Fruit fly (Drosophila melanogaster): ENCODE data around the gene nol.

nol gene

DNA sequence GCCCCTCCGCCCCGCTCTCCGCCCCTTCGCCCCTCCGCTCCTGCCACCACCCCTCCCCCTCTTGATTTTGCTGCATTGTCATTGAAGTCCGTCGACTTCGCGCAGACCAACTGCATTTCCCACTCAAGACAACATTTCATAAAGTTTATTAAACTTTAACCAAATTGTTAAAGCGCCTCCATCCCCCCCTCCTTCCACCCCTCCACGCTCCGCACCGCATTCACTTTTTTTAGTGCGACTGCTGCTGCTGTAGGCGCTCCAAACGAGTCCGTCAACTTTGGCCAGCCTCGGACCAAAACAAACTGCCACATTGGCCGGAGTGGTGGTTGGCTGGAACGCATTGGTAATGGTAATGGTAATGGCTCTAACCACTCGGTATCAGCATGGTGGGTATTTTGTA is 8.2 kb downstream of the nol start:
- TF ChIP-seq pad (GFP tag; optimal IDR thresholded peaks at IDR 0.05) (no peak), cnc (optimal IDR thresholded peaks at IDR 0.05) (no peak)

DNA sequence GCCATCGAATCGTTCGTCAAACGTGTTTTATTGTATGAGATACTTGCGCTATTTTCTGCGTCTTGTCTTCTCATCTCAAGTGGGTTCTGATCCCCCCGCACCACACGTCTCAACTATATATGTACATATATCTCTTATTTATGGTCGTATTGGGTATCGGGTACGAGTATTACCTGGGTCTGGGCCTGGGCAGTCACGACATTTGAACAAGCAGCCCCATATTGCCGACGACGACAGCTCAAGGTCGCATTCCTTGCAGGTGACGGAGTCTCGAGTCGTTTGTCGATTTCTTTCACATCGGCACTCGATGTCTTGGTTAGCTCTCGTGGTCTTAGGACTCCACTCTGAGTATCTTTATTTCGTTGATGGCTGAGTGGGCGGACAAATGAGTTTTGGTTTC is 14.4 kb downstream of the nol start:
- no peak for TF ChIP-seq CG12768 (GFP tag; optimal IDR thresholded peaks at IDR 0.05)
- TF ChIP-seq tj (GFP tag; optimal IDR thresholded peaks at IDR 0.05), result no peak
- TF ChIP-seq Crg-1 (GFP tag; optimal IDR thresholded peaks at IDR 0.05), result no peak
- TF ChIP-seq CG33017 (tag; optimal IDR thresholded peaks at IDR 0.05), result no peak
- no peak for TF ChIP-seq toe (GFP tag; optimal IDR thresholded peaks at IDR 0.05)
- no peak for TF ChIP-seq bab1 (GFP tag; optimal IDR thresholded peaks at IDR 0.05)
- no peak for TF ChIP-seq Clk (GFP tag; optimal IDR thresholded peaks at IDR 0.05)
- TF ChIP-seq ovo (GFP tag; optimal IDR thresholded peaks at IDR 0.05), result no peak
- TF ChIP-seq CG1620 (GFP tag; optimal IDR thresholded peaks at IDR 0.05), result no peak
- TF ChIP-seq pad (GFP tag; optimal IDR thresholded peaks at IDR 0.05), result no peak
- TF ChIP-seq Hr96 (GFP tag; optimal IDR thresholded peaks at IDR 0.05), result no peak
- no peak for TF ChIP-seq kay (GFP tag; ENCODE audit: borderline replicate concordance)
- no peak for TF ChIP-seq CG7101 (tag; optimal IDR thresholded peaks at IDR 0.05)
- TF ChIP-seq CG11617 (GFP tag; optimal IDR thresholded peaks at IDR 0.05), result no peak

DNA sequence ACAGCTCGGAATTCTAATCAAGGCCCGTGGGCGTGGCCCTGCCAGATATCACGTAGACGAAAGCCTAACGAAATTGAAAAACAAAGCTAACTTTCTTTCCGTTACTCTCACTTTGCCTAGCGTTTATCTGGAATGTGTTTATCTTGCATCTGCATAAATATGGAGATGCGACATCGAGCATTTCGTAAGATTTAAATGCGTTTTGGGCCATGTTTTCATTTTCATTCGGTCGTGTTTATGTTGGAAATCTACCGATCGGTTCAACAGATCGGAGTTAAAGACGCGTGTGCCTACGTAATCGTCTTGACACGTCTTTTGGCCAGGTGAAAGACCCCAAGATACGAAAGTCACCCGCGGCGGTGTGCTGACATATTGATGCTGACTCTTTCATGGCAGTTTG is 17.0 kb downstream of the nol start:
- TF ChIP-seq kay (GFP tag; ENCODE audit: borderline replicate concordance), result no peak
- TF ChIP-seq cic (GFP tag; optimal IDR thresholded peaks at IDR 0.05), result no peak
- no peak for TF ChIP-seq bab1 (GFP tag; optimal IDR thresholded peaks at IDR 0.05)
- TF ChIP-seq Crg-1 (GFP tag; optimal IDR thresholded peaks at IDR 0.05), result no peak
- no peak for TF ChIP-seq CG11617 (GFP tag; optimal IDR thresholded peaks at IDR 0.05)
- no peak for TF ChIP-seq ovo (GFP tag; optimal IDR thresholded peaks at IDR 0.05)
- TF ChIP-seq toe (GFP tag; optimal IDR thresholded peaks at IDR 0.05), result no peak
- no peak for TF ChIP-seq CG7101 (tag; optimal IDR thresholded peaks at IDR 0.05)
- TF ChIP-seq CG1620 (GFP tag; optimal IDR thresholded peaks at IDR 0.05), result no peak
- TF ChIP-seq Mnt (GFP tag; optimal IDR thresholded peaks at IDR 0.05), result no peak
- no peak for TF ChIP-seq Clk (GFP tag; optimal IDR thresholded peaks at IDR 0.05)
- TF ChIP-seq tj (GFP tag; optimal IDR thresholded peaks at IDR 0.05), result no peak
- TF ChIP-seq CG12768 (GFP tag; optimal IDR thresholded peaks at IDR 0.05), result no peak
- no peak for TF ChIP-seq Hr96 (GFP tag; optimal IDR thresholded peaks at IDR 0.05)
- no peak for TF ChIP-seq CG33017 (tag; optimal IDR thresholded peaks at IDR 0.05)
- TF ChIP-seq CG7045 (GFP tag; optimal IDR thresholded peaks at IDR 0.05), result no peak
- no peak for TF ChIP-seq CG5204 (GFP tag; optimal IDR thresholded peaks at IDR 0.05)

DNA sequence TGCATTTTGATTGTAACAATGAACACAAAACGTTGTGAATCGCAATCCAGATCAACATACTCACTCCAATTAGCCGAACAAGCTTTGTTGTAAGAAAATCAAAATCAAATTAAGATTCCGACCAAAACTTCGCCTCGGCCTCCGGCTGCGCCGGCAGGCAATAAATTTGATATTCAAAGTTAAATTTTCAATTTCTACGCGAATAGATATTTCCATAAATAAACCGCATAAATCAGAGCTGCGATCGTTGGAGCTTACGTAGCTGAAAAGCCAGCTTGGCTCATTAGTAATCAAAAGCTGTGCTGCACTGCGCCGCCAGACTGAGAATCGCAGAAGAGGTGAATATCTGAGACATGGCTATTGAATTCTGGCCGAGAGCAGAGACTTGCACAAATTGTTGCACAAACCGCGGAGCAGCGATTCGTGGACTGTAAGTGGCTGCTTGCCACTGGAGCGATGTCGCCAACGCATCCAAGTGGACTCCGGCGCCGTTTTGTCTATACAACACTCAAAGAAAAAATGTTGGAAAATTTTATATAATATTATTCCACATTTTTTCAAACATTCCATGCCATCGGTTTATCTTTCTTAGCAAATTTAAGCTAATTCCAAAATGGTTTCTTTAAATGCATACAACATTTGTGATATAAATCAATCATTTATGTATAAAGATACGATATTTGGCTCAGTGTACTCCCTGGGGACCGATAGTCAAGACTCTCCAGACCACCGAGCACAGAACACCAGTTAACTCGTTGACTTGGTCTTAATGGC is 18.0 kb downstream of the nol start:
- no peak for TF ChIP-seq Mnt (GFP tag; optimal IDR thresholded peaks at IDR 0.05)
- no peak for TF ChIP-seq CG12768 (GFP tag; optimal IDR thresholded peaks at IDR 0.05)
- no peak for TF ChIP-seq cic (GFP tag; optimal IDR thresholded peaks at IDR 0.05)
- no peak for TF ChIP-seq CG7045 (GFP tag; optimal IDR thresholded peaks at IDR 0.05)
- no peak for TF ChIP-seq CG33017 (tag; optimal IDR thresholded peaks at IDR 0.05)
- no peak for TF ChIP-seq CG14711 (tag; optimal IDR thresholded peaks at IDR 0.05)
- TF ChIP-seq CG1620 (GFP tag; optimal IDR thresholded peaks at IDR 0.05), result no peak
- no peak for TF ChIP-seq cnc (optimal IDR thresholded peaks at IDR 0.05)
- no peak for TF ChIP-seq CG5204 (GFP tag; optimal IDR thresholded peaks at IDR 0.05)
- no peak for TF ChIP-seq tj (GFP tag; optimal IDR thresholded peaks at IDR 0.05)
- no peak for TF ChIP-seq Crg-1 (GFP tag; optimal IDR thresholded peaks at IDR 0.05)
- TF ChIP-seq Hr96 (GFP tag; optimal IDR thresholded peaks at IDR 0.05), result no peak
- TF ChIP-seq kay (GFP tag; ENCODE audit: borderline replicate concordance), result no peak
- TF ChIP-seq CG7101 (tag; optimal IDR thresholded peaks at IDR 0.05), result no peak
- TF ChIP-seq bab1 (GFP tag; optimal IDR thresholded peaks at IDR 0.05), result no peak
- TF ChIP-seq pad (GFP tag; optimal IDR thresholded peaks at IDR 0.05), result no peak
- no peak for TF ChIP-seq toe (GFP tag; optimal IDR thresholded peaks at IDR 0.05)

DNA sequence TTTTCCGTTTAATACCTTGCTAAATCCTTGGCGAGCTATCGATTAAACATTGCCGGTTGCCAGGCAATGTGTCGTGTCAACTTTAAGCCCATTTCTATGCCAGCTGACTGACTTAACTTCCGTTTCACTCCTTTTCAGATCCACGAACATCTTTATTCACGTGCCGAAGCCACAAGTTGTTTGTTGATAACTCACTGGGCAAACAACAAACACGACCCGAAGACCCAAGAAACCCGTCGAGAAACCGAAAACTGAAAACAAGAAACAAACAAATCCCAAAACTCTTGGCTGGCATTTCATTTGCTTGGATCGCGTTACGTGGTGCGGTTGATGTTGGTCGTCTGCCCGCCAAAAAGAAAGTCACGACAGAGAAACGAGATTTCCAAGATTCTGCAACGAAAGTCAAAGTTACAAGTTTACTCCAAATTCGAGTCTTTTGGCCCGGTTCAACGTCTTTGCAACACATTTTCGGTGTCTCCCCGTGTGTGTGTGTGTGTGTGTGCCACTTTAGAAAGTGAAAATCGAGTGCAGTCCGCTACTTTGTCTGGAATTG is 20.2 kb downstream of the nol start, which contains the start of gene CG6216:
Gene CG6216, minus strand, starts transcription at position 51 of the 553 bp plus-strand sequence.
- TF ChIP-seq Crg-1 (GFP tag; optimal IDR thresholded peaks at IDR 0.05), result no peak
- TF ChIP-seq CG11617 (GFP tag; optimal IDR thresholded peaks at IDR 0.05), result no peak
- no peak for TF ChIP-seq cnc (optimal IDR thresholded peaks at IDR 0.05)
- TF ChIP-seq tj (GFP tag; optimal IDR thresholded peaks at IDR 0.05), result no peak
- TF ChIP-seq CG1620 (GFP tag; optimal IDR thresholded peaks at IDR 0.05), result no peak
- TF ChIP-seq Hr96 (GFP tag; optimal IDR thresholded peaks at IDR 0.05), result no peak
- TF ChIP-seq CG7101 (tag; optimal IDR thresholded peaks at IDR 0.05), result no peak
- no peak for TF ChIP-seq ovo (GFP tag; optimal IDR thresholded peaks at IDR 0.05)
- TF ChIP-seq CG12768 (GFP tag; optimal IDR thresholded peaks at IDR 0.05), result no peak
- TF ChIP-seq kay (GFP tag; ENCODE audit: borderline replicate concordance), result no peak
- TF ChIP-seq Clk (GFP tag; optimal IDR thresholded peaks at IDR 0.05), result no peak
- no peak for TF ChIP-seq toe (GFP tag; optimal IDR thresholded peaks at IDR 0.05)
- no peak for TF ChIP-seq pad (GFP tag; optimal IDR thresholded peaks at IDR 0.05)
- no peak for TF ChIP-seq CG33017 (tag; optimal IDR thresholded peaks at IDR 0.05)
- no peak for TF ChIP-seq CG5204 (GFP tag; optimal IDR thresholded peaks at IDR 0.05)
- TF ChIP-seq CG7045 (GFP tag; optimal IDR thresholded peaks at IDR 0.05), result no peak
- TF ChIP-seq bab1 (GFP tag; optimal IDR thresholded peaks at IDR 0.05), result no peak
- no peak for TF ChIP-seq CG14711 (tag; optimal IDR thresholded peaks at IDR 0.05)

DNA sequence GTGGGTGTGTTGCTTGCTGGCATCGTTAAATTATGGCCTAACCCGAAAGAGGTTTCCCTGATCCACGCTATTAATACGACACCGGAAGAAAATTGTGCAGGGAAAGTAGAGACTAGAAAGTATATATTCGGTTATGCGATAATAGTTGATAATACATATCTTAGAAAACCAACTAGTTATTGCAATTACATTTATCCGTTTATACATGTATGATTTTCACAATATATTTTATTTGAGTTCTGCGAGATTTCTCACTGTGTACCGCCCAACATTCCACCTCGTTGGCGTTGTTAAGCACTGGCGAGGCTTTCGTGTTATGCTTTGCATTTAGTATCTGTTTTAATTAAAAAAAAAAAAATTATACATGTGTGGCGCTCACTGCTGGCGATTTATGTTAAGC is 24.7 kb downstream of the nol start:
- TF ChIP-seq CG14711 (tag; optimal IDR thresholded peaks at IDR 0.05) (no peak), cnc (optimal IDR thresholded peaks at IDR 0.05) (no peak), CG5204 (GFP tag; optimal IDR thresholded peaks at IDR 0.05) (no peak), CG12768 (GFP tag; optimal IDR thresholded peaks at IDR 0.05) (no peak)

Data from whole organism, adult.